Fruit fly (Drosophila melanogaster): ENCODE data around the gene CG3638.

The CG3638 gene

dm6 chrX:1270655-1271054 lies 34.2 kb upstream of the CG3638 start (continued):
- TF ChIP-seq CG15601 (tag; optimal IDR thresholded peaks at IDR 0.05) (no peak), gcm (GFP tag; optimal IDR thresholded peaks at IDR 0.05) (peak; percentile 36), CG33213 (GFP tag; optimal IDR thresholded peaks at IDR 0.05) (no peak), CG43689 (GFP tag; IDR thresholded peaks at IDR 0.05) (no peak), klu (GFP tag; IDR thresholded peaks at IDR 0.05) (no peak), CG3065 (GFP tag; optimal IDR thresholded peaks at IDR 0.05) (no peak), ind (GFP tag; optimal IDR thresholded peaks at IDR 0.05) (peak; percentile 1), CG13424 (tag; optimal IDR thresholded peaks at IDR 0.05) (peak; percentile 58), Ets97D (GFP tag; optimal IDR thresholded peaks at IDR 0.05) (no peak), CG10462 (GFP tag; optimal IDR thresholded peaks at IDR 0.05) (no peak), Rx (GFP tag; IDR thresholded peaks at IDR 0.05) (no peak), CG1647 (GFP tag; optimal IDR thresholded peaks at IDR 0.05) (peak; percentile 1), CG12299 (tag; optimal IDR thresholded peaks at IDR 0.05) (no peak), otp (GFP tag; IDR thresholded peaks at IDR 0.05) (0 out of 3 replicates have a peak, but pooled peaks have one; percentile 21), seq (GFP tag; IDR thresholded peaks at IDR 0.05) (no peak), chm (GFP tag; IDR thresholded peaks at IDR 0.05) (no peak), Hr3 (GFP tag; optimal IDR thresholded peaks at IDR 0.05) (peak; percentile 0), Dref (GFP tag; IDR thresholded peaks at IDR 0.05) (no peak), pros (GFP tag; optimal IDR thresholded peaks at IDR 0.05) (no peak), CG8281 (tag; optimal IDR thresholded peaks at IDR 0.05) (no peak), CG16779 (GFP tag; IDR thresholded peaks at IDR 0.05) (no peak), YL-1 (GFP tag; optimal IDR thresholded peaks at IDR 0.05) (no peak), inv (GFP tag; IDR thresholded peaks at IDR 0.05; ENCODE audit: partially characterized antibody) (no peak), CG2678 (tag; optimal IDR thresholded peaks at IDR 0.05) (peak; percentile 77), bcd (GFP tag; optimal IDR thresholded peaks at IDR 0.05) (peak; percentile 37), p53 (GFP tag; optimal IDR thresholded peaks at IDR 0.05) (no peak), ab (GFP tag; optimal IDR thresholded peaks at IDR 0.05) (no peak), crc (GFP tag; optimal IDR thresholded peaks at IDR 0.05) (no peak), CG4404 (GFP tag; IDR thresholded peaks at IDR 0.05) (no peak), fru (optimal IDR thresholded peaks at IDR 0.05) (no peak), CG10274 (GFP tag; optimal IDR thresholded peaks at IDR 0.05) (peak; percentile 7), ssp (GFP tag; IDR thresholded peaks at IDR 0.05) (no peak), NC2α (GFP tag; optimal IDR thresholded peaks at IDR 0.05) (no peak), nmo (GFP tag; optimal IDR thresholded peaks at IDR 0.05) (peak; percentile 53), dimm (GFP tag; IDR thresholded peaks at IDR 0.05) (no peak), NFAT (GFP tag; IDR thresholded peaks at IDR 0.05) (peak; percentile 36; the same call in 1 of the 2 replicates), ftz-f1 (GFP tag; optimal IDR thresholded peaks at IDR 0.05) (no peak), jumu (GFP tag; optimal IDR thresholded peaks at IDR 0.05) (no peak), croc (GFP tag; conservative IDR thresholded peaks at IDR 0.05) (0 out of 3 replicates have a peak, but pooled peaks have one; percentile 29), phol (tag; optimal IDR thresholded peaks at IDR 0.05) (peak; percentile 26), wor (GFP tag; IDR thresholded peaks at IDR 0.05) (no peak), peb (GFP tag; IDR thresholded peaks at IDR 0.05) (no peak), CG31388 (GFP tag; optimal IDR thresholded peaks at IDR 0.05) (no peak), Dfd (GFP tag; optimal IDR thresholded peaks at IDR 0.05) (no peak), CG7372 (GFP tag; IDR thresholded peaks at IDR 0.05) (no peak), CG2202 (tag; optimal IDR thresholded peaks at IDR 0.05) (no peak), CG12942 (GFP tag; optimal IDR thresholded peaks at IDR 0.05) (no peak), Hr78 (GFP tag; optimal IDR thresholded peaks at IDR 0.05) (no peak), CG32532 (GFP tag; IDR thresholded peaks at IDR 0.05) (peak; percentile 53; the same call in 1 of the 2 replicates), ATbp (GFP tag; optimal IDR thresholded peaks at IDR 0.05) (peak; percentile 31), CG7987 (GFP tag; optimal IDR thresholded peaks at IDR 0.05) (no peak), fd64A (GFP tag; optimal IDR thresholded peaks at IDR 0.05) (no peak), Pdp1 (GFP tag; optimal IDR thresholded peaks at IDR 0.05) (peak; percentile 11 to 14)

Data from whole organism, embryonic.